Worm (Caenorhabditis elegans) whole organism, dauer: Measurements from ENCODE around the gene sri-33.
"Not testable (repeated sequence)": the region's sequence is repeated elsewhere in the genome, so short reads cannot be mapped to it uniquely, and the experiment has no call there.

Source experiments
- unc-62 ChIP-seq: sonication (generic microtip); optimal IDR thresholded peaks from 2 replicates; lab custom pipeline; 2017; ENCODE audit warnings: missing biosample characterization, missing genetic modification reagents, missing genetic modification characterization

The sri-33 gene

DNA sequence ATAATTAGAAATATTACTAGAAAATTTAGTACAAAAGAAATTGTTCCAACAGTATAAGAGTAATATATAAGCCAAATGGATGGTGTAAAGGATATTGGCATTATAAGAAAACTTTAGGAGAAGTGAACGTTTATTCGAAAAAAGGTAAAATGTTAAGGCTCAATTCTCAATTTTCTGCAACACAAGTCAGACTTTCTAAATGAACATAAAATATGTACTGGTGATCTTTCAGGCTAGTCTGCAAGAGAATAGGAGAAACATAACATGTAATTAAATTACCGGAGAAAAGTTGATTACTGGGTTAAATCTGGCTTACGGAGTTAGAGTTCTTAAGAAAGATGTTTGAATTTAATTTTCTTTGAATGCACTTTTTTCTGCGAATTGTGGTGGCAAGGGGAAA is at the start of gene sri-33:
Gene sri-33, minus strand, starts transcription at position 101 of the 400 bp plus-strand sequence.
- TF ChIP-seq unc-62 (GFP tag; lab: Kevin White, UChicago) = no peak

DNA sequence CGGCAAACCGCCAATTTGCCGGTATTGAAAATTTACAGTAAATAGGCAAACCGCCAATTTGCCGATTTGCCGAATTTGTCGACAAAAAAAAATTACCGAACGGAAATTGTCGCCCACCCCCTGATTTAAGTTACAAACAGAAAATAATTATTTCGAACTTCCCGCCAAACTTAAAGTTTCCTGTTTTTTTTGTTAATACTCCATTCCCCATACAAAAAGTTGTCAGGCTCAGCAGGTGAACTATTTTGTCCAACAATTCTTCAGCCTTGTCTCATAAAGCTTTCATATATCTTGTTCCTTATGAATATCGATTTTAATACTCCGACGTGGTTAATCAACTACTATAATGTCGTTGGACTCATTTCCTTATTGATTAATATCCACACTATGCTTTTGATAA is 46.8 kb upstream of the sri-33 start, which contains the start of gene sri-50:
Gene sri-50, plus strand, starts transcription at position 301 of the 400 bp plus-strand sequence.
- no peak for TF ChIP-seq unc-62 (GFP tag; lab: Kevin White, UChicago)

DNA sequence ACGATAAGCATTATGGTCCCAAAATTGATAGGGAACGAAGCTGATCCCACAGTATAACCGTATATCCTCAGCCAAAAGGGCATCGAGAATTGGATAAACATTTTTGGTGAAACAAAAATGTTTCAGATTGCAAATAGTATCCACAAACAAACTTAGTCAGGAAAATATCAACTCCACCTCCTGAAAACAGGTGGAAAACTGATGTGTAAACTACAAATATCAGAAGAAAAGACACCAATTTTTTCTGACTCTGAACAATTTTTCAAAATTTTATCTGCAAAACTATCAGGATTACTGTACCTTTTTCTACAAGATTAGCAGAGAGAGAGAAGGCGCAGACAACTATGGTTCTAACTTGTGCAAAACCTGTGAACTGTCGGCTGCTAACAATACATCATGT is 45.9 kb upstream of the sri-33 start, which contains the start of gene sri-53:
Gene sri-53, minus strand, starts transcription at position 101 of the 400 bp plus-strand sequence.
- TF ChIP-seq unc-62 (GFP tag; lab: Kevin White, UChicago) = no peak

DNA sequence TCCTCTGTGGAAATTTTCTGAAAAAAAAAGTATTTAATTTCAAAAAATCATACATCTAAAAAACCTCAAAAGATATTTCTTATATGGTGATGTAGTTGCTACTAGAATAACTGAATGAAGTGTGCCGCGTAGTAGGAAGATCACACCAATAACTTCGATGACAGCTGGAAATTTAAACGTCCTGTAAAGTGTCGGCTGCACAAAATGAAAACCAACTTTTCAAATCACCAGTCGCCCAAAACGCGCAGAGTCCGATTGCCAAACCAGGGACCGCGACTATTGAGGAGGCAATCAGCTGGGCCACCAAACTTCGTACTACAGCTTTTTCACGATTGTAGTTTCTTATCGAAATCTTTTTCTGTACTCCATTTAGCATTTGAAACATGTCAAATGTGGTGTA is 44.6 kb upstream of the sri-33 start, which contains the start of gene sri-48:
Gene sri-48, minus strand, starts transcription at position 101 of the 400 bp plus-strand sequence.
- not testable (repeated sequence) for TF ChIP-seq unc-62 (GFP tag; lab: Kevin White, UChicago)

DNA sequence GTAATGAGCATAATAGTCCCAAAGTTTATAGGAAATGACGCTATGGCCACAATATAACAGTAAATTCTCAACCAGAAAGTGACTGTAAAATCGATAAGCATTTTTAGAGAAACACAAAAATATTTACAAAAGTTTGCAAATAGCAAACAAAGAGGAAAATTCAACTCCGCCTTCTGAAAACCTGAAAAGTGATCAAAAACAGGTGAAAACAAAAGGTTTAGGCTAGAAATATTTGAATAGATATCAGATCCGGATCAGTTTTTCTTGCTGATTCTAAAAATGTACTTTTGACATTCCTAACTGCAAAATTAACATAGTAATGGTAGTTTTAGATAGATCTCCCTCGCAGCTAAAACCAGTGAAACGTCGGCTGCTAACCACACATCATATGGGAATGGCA is 42.3 kb upstream of the sri-33 start, which contains the start of gene sri-51:
Gene sri-51, minus strand, starts transcription at position 101 of the 400 bp plus-strand sequence.
- no peak for TF ChIP-seq unc-62 (GFP tag; lab: Kevin White, UChicago)

DNA sequence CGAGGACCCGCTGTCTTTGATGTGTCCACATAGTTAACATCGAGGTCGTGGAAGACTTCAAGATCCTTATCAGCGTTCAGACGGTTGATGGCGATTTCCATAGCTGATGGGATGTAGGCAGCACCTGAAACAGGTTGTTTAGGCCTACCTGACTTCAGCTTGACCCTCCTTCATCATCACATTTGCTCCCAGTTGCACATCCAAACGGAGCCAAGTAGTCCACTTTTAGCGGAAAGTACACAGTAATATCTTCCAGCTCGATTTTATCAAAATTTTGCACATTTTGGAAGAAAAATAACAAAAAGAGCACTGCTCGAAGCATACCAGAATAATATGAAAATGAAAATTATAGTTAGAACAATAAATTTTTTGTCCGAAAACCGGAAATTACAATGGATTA is 40.3 kb upstream of the sri-33 start, which contains the start of gene gcy-15:
Gene gcy-15, minus strand, starts transcription at position 101 of the 400 bp plus-strand sequence.
- no peak for TF ChIP-seq unc-62 (GFP tag; lab: Kevin White, UChicago)

DNA sequence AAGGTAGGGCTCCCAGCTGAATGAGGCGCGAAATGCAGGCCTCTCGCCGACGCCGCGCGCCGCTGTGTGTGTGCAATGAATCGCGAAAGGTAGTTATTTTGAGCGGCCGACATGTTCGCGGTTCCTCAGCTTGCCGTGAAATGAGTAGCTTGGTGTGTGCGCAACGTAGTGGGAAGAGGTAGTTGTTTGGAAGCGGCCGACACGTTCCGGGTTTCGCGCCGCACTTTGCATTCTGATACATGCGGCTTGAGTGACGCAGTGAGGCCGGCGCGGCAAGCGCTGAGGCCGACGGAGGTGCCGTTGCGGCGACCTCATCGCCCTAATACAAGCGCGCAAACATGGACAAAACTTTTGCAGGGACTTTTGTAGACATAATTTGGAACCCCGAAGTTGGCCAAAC is 39.1 kb upstream of the sri-33 start:
- TF ChIP-seq unc-62 (GFP tag; lab: Kevin White, UChicago) = no peak

DNA sequence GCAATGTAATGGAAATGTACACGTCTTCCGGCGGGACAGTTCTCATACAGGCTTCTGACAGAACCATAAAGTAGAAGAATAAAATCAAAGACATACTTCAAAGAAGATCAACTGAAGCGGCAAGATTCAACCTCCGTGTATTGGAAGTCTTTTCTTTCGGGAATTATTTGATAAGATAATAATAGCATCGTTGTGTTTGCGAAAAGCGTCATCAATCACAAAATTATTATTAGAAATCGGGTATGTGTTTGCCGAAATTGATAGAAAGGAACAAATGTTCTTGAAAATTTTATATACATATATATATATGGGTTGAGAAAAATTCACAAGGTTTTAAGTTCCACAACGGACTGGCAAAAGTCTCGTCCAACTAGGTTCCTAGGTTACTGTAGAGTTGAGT is 34.9 kb upstream of the sri-33 start, which contains the start of gene Y27F2A.9:
Gene Y27F2A.9, minus strand, starts transcription at position 101 of the 400 bp plus-strand sequence.
- TF ChIP-seq unc-62 (GFP tag; lab: Kevin White, UChicago) = not testable (repeated sequence)

DNA sequence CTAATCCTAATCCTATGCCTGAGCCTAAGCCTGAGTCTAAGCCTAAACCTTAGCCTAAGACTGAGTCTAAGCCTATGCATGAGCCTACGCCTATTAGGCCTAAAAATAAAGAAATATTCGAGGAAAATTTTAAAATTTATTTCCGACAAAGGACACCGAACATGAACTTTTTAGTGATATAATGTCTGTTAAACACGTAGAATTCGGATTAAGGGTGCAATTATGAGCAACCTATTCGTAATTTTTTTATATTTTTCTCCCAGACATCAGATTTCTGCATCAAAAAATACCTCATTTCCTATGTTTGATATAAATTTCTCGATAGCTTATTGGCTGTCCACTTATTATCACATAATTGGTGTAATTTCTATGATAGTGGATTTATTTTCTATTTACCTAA is 32.4 kb upstream of the sri-33 start, which contains the start of gene Y27F2A.11:
Gene Y27F2A.11, plus strand, starts transcription at position 301 of the 400 bp plus-strand sequence.
- TF ChIP-seq unc-62 (GFP tag; lab: Kevin White, UChicago) = not testable (repeated sequence)

DNA sequence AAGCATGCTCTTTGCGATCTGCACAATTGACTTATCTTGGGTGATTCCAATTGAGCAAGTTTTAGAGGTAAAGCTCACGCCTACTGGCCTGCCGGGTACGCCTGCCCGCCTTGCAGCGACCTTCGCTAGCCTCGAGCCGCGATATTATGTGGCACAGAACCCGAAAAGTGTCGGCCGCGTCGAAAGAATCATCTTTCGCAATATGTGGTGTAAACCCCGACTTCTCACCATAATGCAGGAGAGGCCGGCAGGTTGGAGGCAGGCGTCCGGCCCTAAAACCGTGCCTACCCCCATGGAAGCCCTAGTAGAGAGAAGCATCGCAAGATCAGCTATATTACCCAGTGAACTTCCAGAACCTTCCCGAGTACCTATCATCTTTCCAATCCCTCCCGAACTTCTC is 29.2 kb upstream of the sri-33 start:
- no peak for TF ChIP-seq unc-62 (GFP tag; lab: Kevin White, UChicago)

DNA sequence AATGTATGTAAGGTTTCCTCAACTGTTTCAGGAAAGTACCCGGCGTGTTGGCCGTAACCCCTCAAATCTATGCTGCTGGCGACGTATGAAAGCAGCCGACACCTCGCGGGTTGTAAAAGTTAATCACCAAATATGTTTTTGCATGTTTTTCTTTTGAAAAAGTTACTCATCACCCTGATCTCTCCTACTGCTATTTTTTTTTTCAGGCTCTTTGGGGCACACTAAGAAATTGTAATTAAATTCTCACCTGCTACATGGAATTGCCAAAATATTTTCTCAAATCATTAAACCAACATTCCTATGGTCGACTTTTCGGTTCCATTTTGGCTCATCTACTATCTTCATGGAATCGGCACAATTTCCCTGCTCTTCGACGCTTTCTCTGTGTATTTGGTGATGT is 28.2 kb upstream of the sri-33 start, which contains the start of gene sri-78:
Gene sri-78, plus strand, starts transcription at position 301 of the 400 bp plus-strand sequence.
- not testable (repeated sequence) for TF ChIP-seq unc-62 (GFP tag; lab: Kevin White, UChicago)

DNA sequence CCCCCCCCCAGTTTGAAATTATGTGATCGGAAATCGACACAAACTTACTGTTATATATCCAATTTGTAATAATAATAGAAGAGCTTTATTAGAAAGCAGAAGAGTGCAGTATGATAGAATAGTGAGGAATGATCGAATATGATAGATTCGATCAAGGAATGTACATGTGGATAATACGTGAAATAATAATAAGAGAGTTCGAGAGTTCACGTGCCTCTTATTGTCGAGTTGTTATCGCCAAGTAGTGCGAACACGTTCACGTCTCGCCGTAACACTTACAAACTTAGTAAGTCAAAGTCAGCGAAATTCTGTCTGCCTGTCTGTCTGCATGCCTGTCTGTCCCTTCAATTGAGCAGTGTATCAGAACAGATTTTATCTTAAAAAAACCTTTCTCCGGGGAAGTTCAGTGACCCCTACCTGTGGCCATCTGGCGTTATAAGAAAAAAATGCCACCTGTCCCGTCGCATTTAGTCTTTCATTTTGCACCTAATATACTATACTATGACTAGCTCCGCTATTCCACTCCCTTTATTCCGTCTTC is 26.7 kb upstream of the sri-33 start, which contains the start of the genes Y27F2A.6 and Y27F2A.8:
Gene Y27F2A.6, minus strand, starts transcription at position 101 of the 541 bp plus-strand sequence.
Gene Y27F2A.8, plus strand, starts transcription at position 491 of the 541 bp plus-strand sequence.
- TF ChIP-seq unc-62 (GFP tag; lab: Kevin White, UChicago) = not testable (repeated sequence)

DNA sequence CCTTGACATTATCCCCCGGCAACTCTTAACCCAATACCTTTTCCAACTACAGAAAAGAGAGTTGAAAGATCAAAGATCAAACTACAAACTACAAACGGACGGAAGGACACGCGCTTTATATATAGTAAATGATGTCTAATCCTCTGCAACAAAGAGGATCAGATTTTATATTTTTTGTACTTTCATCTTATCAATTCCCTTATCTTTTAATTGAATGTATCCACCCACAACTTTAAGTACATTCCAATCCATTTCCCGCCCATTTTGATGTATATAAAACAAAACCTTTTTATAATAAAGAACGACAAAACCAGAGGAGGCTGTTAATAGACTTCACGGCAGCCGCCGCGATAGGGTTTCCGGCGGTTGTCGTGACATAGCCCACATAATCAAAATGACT is 21.0 kb upstream of the sri-33 start, which contains the start of gene sri-40:
Gene sri-40, plus strand, starts transcription at position 301 of the 400 bp plus-strand sequence.
- not testable (repeated sequence) for TF ChIP-seq unc-62 (GFP tag; lab: Kevin White, UChicago)

DNA sequence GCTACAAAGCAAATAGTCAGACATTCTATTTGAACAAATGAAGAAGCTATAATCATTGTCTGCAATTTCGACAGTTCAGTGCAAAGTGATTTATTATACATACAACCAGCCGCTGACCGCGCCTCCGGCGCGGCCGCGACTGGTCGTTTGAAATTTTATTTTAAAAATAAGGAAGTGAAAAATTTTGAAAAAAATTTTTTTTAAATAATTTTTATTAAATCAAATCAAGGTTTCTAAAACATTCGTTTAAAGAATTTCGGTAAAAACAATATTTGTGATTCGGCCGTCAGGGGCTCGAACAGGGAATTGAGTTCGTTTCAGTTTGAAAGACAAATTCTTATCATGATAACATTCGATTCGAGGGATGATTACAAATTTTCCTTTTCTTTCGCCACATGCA is 15.5 kb upstream of the sri-33 start, which contains the start of gene Y27F2A.10:
Gene Y27F2A.10, minus strand, starts transcription at position 101 of the 400 bp plus-strand sequence.
- TF ChIP-seq unc-62 (GFP tag; lab: Kevin White, UChicago) = no peak

DNA sequence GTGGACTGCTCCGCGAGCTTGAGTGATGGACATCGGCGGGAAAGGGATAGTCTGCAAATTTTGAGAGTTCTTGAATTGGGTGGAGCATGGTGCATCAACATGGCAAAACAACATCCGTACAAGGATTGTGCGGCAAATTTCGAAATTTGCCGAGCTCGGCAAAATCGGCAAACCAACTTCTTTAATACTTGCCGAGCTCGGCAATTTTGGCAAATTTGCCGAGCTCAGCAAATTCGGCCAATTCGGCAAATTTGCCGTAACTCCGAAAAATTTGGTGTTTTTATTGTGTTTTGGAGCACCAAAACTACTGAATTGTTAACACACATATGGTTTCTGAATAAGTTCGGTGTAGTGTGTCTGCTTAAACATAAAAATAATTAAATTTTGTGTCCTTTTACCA is 13.4 kb upstream of the sri-33 start, which contains the start of gene fbxc-55:
Gene fbxc-55, minus strand, starts transcription at position 101 of the 400 bp plus-strand sequence.
- no peak for TF ChIP-seq unc-62 (GFP tag; lab: Kevin White, UChicago)

DNA sequence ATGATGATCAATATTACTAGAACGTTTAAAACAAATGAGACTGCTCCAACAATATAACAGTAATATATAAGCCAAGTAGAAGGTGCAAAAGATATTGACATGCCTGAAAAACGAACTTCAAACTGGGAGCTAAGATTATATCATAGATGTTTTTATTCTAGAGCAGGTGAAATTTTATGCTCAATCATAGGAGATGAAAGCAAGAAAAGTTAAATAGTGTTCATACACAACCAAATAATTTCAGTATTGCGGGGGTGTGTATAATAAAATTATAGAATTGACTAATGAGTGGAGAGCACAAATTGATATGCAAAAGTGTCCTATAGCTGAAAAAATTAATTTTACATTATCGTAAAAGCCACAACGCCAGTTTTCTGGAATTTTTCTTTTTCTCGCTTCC is 2.3 kb upstream of the sri-33 start, which contains the start of gene sri-34:
Gene sri-34, minus strand, starts transcription at position 101 of the 400 bp plus-strand sequence.
- no peak for TF ChIP-seq unc-62 (GFP tag; lab: Kevin White, UChicago)
